Worm (Caenorhabditis elegans) whole organism, young adult: Measurements from ENCODE around the gene dohh-1.
A peak's percentile ranks its signal among the peaks of the same experiment; 100 is the strongest.

Experiments used
- B0261.1 ChIP-seq: sonication (generic microtip); optimal IDR thresholded peaks from 2 replicates; lab custom pipeline; 2016; ENCODE audit warnings: mild to moderate bottlenecking, missing genetic modification characterization, moderate library complexity, missing compliant biosample characterization
- C17E4.6 ChIP-seq: fragments of 200-800 bp; sonication (Bioruptor generic); IDR thresholded peaks from 2 replicates; pipeline ENCODE4 v1.3.6; 2022; ENCODE audit warnings: missing genetic modification reagents, missing genetic modification characterization, missing compliant biosample characterization
- F52B5.7 ChIP-seq: sonication (generic microtip); optimal IDR thresholded peaks from 2 replicates; lab custom pipeline; 2016; ENCODE audit warnings: mild to moderate bottlenecking, missing genetic modification characterization, missing compliant biosample characterization
- Y53F4B.3 ChIP-seq: fragments of 200-800 bp; sonication (Bioruptor generic); IDR thresholded peaks from 2 replicates; pipeline ENCODE4 v1.3.6; 2022; ENCODE audit warnings: missing genetic modification reagents, missing genetic modification characterization, missing compliant biosample characterization
- dpl-1 ChIP-seq: fragments of 150-350 bp; optimal IDR thresholded peaks from 2 replicates; lab custom pipeline; 2014; ENCODE audit warnings: missing biosample characterization, missing genetic modification reagents, missing genetic modification characterization
- lag-1 ChIP-seq: fragments of 200-800 bp; sonication (Bioruptor generic); IDR thresholded peaks from 2 replicates; pipeline ENCODE4 v1.3.6; 2022; ENCODE audit warnings: missing genetic modification reagents, missing genetic modification characterization, missing compliant biosample characterization
- madf-3 ChIP-seq: fragments of 200-800 bp; sonication (Bioruptor generic); IDR thresholded peaks from 2 replicates; pipeline ENCODE4 v1.3.6; 2022; ENCODE audit warnings: missing genetic modification reagents, missing genetic modification characterization, missing compliant biosample characterization
- mxl-1 ChIP-seq: sonication (generic microtip); optimal IDR thresholded peaks from 2 replicates; lab custom pipeline; 2016; ENCODE audit warnings: missing genetic modification characterization, missing compliant biosample characterization
- nhr-179 ChIP-seq: sonication (generic microtip); optimal IDR thresholded peaks from 2 replicates; lab custom pipeline; 2016; ENCODE audit warnings: mild to moderate bottlenecking, missing genetic modification characterization, missing compliant biosample characterization
- pbrm-1 ChIP-seq: fragments of 200-800 bp; sonication (Bioruptor generic); IDR thresholded peaks from 2 replicates; pipeline ENCODE4 v1.3.6; 2022; ENCODE audit warnings: missing genetic modification reagents, missing genetic modification characterization, missing compliant biosample characterization
- pha-4 ChIP-seq: fragments of 150-350 bp; sonication (generic microtip); optimal IDR thresholded peaks from 2 replicates; lab custom pipeline; 2014; ENCODE audit warnings: missing biosample characterization, missing genetic modification reagents, missing genetic modification characterization
- sea-2 ChIP-seq: fragments of 200-800 bp; sonication (Bioruptor generic); IDR thresholded peaks from 2 replicates; pipeline ENCODE4 v1.3.6; 2022; ENCODE audit warnings: missing genetic modification characterization, missing compliant biosample characterization

ce11 chrII:10555484-10556075 is 24.2 kb upstream of the dohh-1 start:
- TF ChIP-seq pbrm-1 (GFP tag; lab: Robert Waterston, UW) (peak; percentile 8; the same call in 1 of the 2 replicates), mxl-1 (tag; lab: Kevin White, UChicago) (no peak), dpl-1 (GFP tag; lab: Kevin White, UChicago) (no peak), C17E4.6 (GFP tag; lab: Robert Waterston, UW) (no peak), Y53F4B.3 (GFP tag; lab: Robert Waterston, UW) (no peak), pha-4 (peak; percentile 51), B0261.1 (tag; lab: Kevin White, UChicago) (no peak), lag-1 (GFP tag; lab: Robert Waterston, UW) (no peak), F52B5.7 (no peak), nhr-179 (tag; lab: Kevin White, UChicago) (no peak), sea-2 (no peak), madf-3 (no peak)
